Worm (Caenorhabditis elegans) whole organism, L4 larva: ENCODE measurements around the gene C27B7.9.

Experiments
- madf-9 ChIP-seq: fragments of 200-800 bp; sonication (Bioruptor generic); conservative IDR thresholded peaks from 2 replicates; pipeline ENCODE4 v1.3.6; 2022; ENCODE audit warnings: missing genetic modification reagents, missing genetic modification characterization, missing compliant biosample characterization
- mes-2 ChIP-seq: sonication (generic microtip); optimal IDR thresholded peaks from 2 replicates; lab custom pipeline; 2016; ENCODE audit warnings: missing genotype, mild to moderate bottlenecking, missing genetic modification characterization, missing compliant biosample characterization; ENCODE audit not compliant: poor library complexity, severe bottlenecking

DNA sequence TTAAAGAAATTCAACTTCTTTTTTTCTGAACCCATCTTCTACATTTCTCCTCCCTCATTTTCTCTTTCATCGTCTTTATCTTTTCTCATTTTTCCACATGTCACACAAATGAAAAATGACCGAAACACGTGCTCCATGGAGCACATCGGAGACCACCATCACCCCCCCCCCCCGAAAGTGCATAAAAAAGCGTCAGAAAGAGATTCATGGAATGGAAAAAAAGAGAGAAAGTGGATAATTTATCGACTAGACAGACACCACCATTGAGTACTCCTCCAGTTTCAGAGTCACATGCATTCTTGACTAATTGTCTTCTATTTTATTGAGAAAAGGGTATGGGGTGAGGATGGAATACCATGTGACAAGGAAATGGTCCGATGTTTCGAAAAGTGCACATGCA, 31.2 kb upstream of the C27B7.9 start:
- TF ChIP-seq mes-2 (tag; lab: Kevin White, UChicago) (no peak), madf-9 (no peak)
